Worm (Caenorhabditis elegans) whole organism, early embryonic: ENCODE measurements around the gene C06E4.6.
"Not testable (repeated sequence)": the region's sequence is repeated elsewhere in the genome, so short reads cannot be mapped to it uniquely, and the experiment has no call there.

Source experiments
- B0310.2 ChIP-seq: sonication (generic microtip); optimal IDR thresholded peaks from 2 replicates; lab custom pipeline; 2016; ENCODE audit warnings: mild to moderate bottlenecking, missing genetic modification characterization, missing compliant biosample characterization
- F13C5.2 ChIP-seq: sonication (generic microtip); optimal IDR thresholded peaks from 2 replicates; lab custom pipeline; 2017; ENCODE audit warnings: mild to moderate bottlenecking, missing genetic modification characterization, inconsistent platforms, missing compliant biosample characterization
- aly-1 ChIP-seq: sonication (generic microtip); optimal IDR thresholded peaks from 2 replicates; lab custom pipeline; 2016; ENCODE audit warnings: missing genetic modification characterization, missing compliant biosample characterization
- ama-1 ChIP-seq: fragments of 150-350 bp; optimal IDR thresholded peaks from 2 replicates; lab custom pipeline; 2014
- ceh-13 ChIP-seq: fragments of 200-800 bp; sonication (Bioruptor generic); optimal IDR thresholded peaks from 2 replicates; lab custom pipeline; 2018; ENCODE audit warnings: mild to moderate bottlenecking, missing genetic modification characterization, missing compliant biosample characterization
- ceh-36 ChIP-seq: sonication (generic microtip); optimal IDR thresholded peaks from 2 replicates; lab custom pipeline; 2016; ENCODE audit warnings: missing genetic modification characterization, inconsistent platforms, missing compliant biosample characterization
- ets-7 ChIP-seq: sonication (generic microtip); optimal IDR thresholded peaks from 2 replicates; lab custom pipeline; 2016; ENCODE audit warnings: missing genotype, missing genetic modification characterization, missing compliant biosample characterization
- flt-1 ChIP-seq: fragments of 200-800 bp; sonication (Bioruptor generic); IDR thresholded peaks from 2 replicates; pipeline ENCODE4 v1.3.6; 2022; ENCODE audit warnings: missing genetic modification characterization, missing compliant biosample characterization
- hmbx-1 ChIP-seq: sonication (generic microtip); optimal IDR thresholded peaks from 2 replicates; lab custom pipeline; 2016; ENCODE audit warnings: mild to moderate bottlenecking, missing genetic modification characterization, missing compliant biosample characterization
- hmg-4 ChIP-seq: fragments of 200-800 bp; sonication (Bioruptor generic); optimal IDR thresholded peaks from 2 replicates; lab custom pipeline; 2018; ENCODE audit warnings: mild to moderate bottlenecking, missing genetic modification characterization, missing compliant biosample characterization
- hnd-1 ChIP-seq: sonication (generic microtip); optimal IDR thresholded peaks from 2 replicates; lab custom pipeline; 2016; ENCODE audit warnings: missing genetic modification characterization, missing compliant biosample characterization
- pes-1 ChIP-seq: fragments of 200-800 bp; sonication (Bioruptor generic); IDR thresholded peaks from 2 replicates; pipeline ENCODE4 v1.3.6; 2022; ENCODE audit warnings: missing genetic modification reagents, missing genetic modification characterization, missing compliant biosample characterization
- scrt-1 ChIP-seq: fragments of 200-800 bp; sonication (Bioruptor generic); IDR thresholded peaks from 2 replicates; pipeline ENCODE4 v1.3.6; 2022; ENCODE audit warnings: missing genetic modification characterization, missing compliant biosample characterization
- sea-1 ChIP-seq: fragments of 200-800 bp; sonication (Bioruptor generic); conservative IDR thresholded peaks from 2 replicates; pipeline ENCODE4 v1.3.6; 2022; ENCODE audit warnings: missing genetic modification characterization, missing compliant biosample characterization
- tbx-11 ChIP-seq: fragments of 200-800 bp; sonication (Bioruptor generic); IDR thresholded peaks from 2 replicates; pipeline ENCODE4 v1.3.6; 2022; ENCODE audit warnings: missing genetic modification characterization, missing compliant biosample characterization
- tbx-37 ChIP-seq: fragments of 200-800 bp; sonication (Bioruptor generic); conservative IDR thresholded peaks from 2 replicates; pipeline ENCODE4 v1.3.6; 2022; ENCODE audit warnings: missing genetic modification reagents, missing genetic modification characterization, missing compliant biosample characterization
- tra-4 ChIP-seq: sonication (generic microtip); optimal IDR thresholded peaks from 2 replicates; lab custom pipeline; 2017; ENCODE audit warnings: missing genetic modification characterization, missing compliant biosample characterization

The C06E4.6 gene

DNA sequence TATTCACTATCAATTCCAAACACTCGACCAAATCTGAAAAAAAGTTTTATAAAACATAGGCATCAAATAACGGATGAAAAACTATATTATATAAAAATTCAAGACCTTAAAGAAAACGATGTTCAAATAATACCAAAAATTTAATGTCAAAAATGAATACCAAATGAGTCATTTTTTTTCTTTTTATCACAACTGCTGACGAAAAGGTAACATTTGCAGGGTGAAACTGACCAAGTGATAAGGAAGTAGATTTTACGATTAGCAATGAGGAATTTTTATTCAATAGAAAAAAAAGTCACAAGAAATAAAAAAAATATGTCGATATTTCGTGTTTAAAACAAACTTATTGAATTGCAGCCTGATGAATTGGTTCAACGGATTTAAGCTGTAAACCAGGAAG, 27.7 kb upstream of the C06E4.6 start, which contains the start of gene C06E4.8:
Gene C06E4.8 (minus strand): TSS at position 37 of the 400 bp plus-strand sequence.
- TF ChIP-seq hnd-1 (no peak), ceh-36 (tag; lab: Kevin White, UChicago) (no peak), flt-1 (GFP tag; lab: Robert Waterston, UW) (no peak), tra-4 (tag; lab: Kevin White, UChicago) (no peak), pes-1 (GFP tag; lab: Robert Waterston, UW) (no peak), tbx-37 (GFP tag; lab: Robert Waterston, UW) (no peak), sea-1 (GFP tag; lab: Robert Waterston, UW) (no peak), ets-7 (tag; lab: Kevin White, UChicago) (no peak), ama-1 (no peak), B0310.2 (tag; lab: Kevin White, UChicago) (no peak), hmbx-1 (tag; lab: Kevin White, UChicago) (no peak), ceh-13 (no peak), scrt-1 (GFP tag; lab: Robert Waterston, UW) (no peak), F13C5.2 (no peak), tbx-11 (GFP tag; lab: Robert Waterston, UW) (no peak), aly-1 (tag; lab: Kevin White, UChicago) (no peak), hmg-4 (no peak)

DNA sequence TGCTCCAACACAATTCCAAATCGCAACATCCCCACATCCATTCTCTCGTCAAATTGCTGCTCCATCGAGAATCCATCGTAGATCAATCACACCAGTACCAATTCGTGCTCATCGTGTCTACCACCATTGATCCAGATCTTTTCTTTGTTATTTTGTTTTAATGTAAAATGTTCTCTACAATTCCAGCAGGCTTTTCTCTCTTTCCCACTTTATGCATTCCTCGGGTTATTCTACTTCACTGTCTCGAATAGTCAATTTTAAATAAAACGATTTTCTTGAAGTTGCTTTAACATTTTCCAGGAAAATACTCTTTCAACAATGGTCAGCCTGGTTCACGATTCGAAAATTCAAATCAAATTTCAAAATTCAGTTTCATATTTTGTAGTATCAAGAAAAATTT, 24.9 kb upstream of the C06E4.6 start, which contains the start of gene C06E4.1:
Gene C06E4.1 (plus strand): TSS at position 301 of the 400 bp plus-strand sequence.
- TF ChIP-seq B0310.2 (tag; lab: Kevin White, UChicago) (no peak), ceh-13 (no peak), ceh-36 (tag; lab: Kevin White, UChicago) (no peak), flt-1 (GFP tag; lab: Robert Waterston, UW) (no peak), hmbx-1 (tag; lab: Kevin White, UChicago) (no peak), F13C5.2 (no peak), ama-1 (no peak), sea-1 (GFP tag; lab: Robert Waterston, UW) (no peak), scrt-1 (GFP tag; lab: Robert Waterston, UW) (no peak)

DNA sequence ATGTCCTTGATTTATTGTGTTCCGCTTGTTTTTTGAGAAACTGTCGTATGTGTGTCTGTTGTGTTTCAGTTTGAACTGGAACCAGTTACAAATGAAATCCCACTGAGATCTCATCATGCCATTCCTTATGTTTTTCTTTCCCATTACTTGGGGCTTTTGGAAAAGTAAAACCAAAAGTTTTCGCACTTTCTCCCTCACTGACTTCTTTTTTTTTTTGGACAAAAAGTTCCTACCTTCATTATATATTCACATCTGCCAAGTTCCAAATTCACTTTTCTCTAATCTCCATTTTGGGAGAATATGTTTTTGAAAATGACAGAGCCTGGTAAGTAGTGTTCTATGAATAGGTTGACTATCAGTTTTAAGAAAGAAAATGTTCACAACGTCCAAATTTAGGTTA, 18.6 kb upstream of the C06E4.6 start, which contains the start of gene C06E4.2:
Gene C06E4.2 (plus strand): TSS at position 301 of the 400 bp plus-strand sequence.
- TF ChIP-seq hmbx-1 (tag; lab: Kevin White, UChicago), result no peak
- TF ChIP-seq ets-7 (tag; lab: Kevin White, UChicago), result no peak

DNA sequence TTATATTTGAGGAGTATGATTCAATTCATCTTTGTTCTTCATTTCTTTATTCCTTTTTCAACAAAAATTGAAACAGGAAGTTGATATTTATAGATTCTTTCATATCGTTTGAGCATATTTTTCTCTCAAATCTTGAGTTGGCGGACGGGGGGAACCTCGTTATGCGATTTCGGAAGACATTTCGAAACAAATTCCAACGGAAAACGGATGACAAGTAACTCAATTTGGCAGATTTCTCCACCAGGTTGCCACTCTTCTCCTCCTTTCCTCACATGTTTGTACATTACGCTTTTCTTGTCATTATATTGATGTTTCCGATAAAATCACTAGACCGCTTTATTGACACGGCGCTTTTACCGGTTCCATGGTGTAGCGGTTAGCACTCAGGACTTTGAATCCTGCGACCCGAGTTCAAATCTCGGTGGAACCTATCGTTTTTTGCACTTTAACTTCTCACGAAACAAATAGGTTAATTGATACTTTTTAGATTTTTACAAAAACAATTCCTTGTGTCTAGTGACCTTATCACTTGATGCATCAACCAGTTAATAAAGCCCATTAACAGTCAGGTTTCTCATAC, 17.0 kb upstream of the C06E4.6 start:
- no peak for TF ChIP-seq ama-1
- TF ChIP-seq ceh-36 (tag; lab: Kevin White, UChicago), result no peak
- TF ChIP-seq B0310.2 (tag; lab: Kevin White, UChicago), result no peak
- no peak for TF ChIP-seq hmg-4
- no peak for TF ChIP-seq tra-4 (tag; lab: Kevin White, UChicago)
- TF ChIP-seq pes-1 (GFP tag; lab: Robert Waterston, UW), result no peak
- no peak for TF ChIP-seq aly-1 (tag; lab: Kevin White, UChicago)

DNA sequence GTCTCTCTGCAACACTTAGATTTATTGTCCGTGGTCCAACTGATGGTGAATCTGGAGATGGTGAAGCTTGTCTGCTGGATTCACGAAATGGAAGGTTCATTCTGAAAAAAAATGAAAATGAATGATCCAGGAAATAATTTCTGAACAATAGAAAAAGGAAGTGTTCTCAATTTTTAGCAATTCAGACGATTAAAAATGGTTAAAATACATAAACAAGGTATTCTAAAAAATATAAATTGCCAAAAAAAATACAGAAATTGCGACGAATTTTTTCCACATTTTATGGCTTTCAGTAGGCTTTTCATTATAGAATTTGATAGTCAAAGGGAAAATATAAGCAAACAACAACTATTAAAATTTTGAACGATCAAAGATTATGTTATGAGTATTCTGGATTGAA, 5.0 kb upstream of the C06E4.6 start, which contains the start of gene glb-2:
Gene glb-2 (minus strand): TSS at position 101 of the 400 bp plus-strand sequence.
- no peak for TF ChIP-seq hnd-1
- no peak for TF ChIP-seq ama-1
- no peak for TF ChIP-seq hmg-4

- TF ChIP-seq tbx-37 (GFP tag; lab: Robert Waterston, UW) (no peak), sea-1 (GFP tag; lab: Robert Waterston, UW) (no peak), ets-7 (tag; lab: Kevin White, UChicago) (no peak), ama-1 (no peak)
Measured at ce11 chrIV:7260587-7260986, 2.5 kb upstream of the C06E4.6 start, which contains the start of gene C06E4.3. TSS of gene C06E4.3 (plus strand) at chrIV:7260875.

DNA sequence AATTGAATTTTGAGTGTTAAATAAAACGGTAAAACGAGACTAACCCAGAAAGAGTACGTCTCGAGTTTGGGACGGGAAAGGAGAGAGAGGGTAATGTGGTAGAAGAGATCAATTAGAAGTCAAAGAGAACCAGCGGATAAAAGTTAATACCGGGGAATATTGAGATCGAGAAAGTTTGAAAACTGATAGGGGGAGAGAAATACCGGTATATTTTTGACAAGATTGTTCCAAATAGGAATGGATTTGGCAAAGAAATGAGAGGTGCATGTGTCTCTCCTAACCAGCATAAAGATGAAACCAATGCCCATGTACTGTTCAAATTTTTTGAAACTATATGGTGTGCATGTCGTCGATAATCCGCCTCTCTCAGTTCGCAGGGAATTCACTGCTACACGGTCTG, 3.4 kb downstream of the C06E4.6 start, which contains the start of gene C06E4.5:
Gene C06E4.5 (plus strand): TSS at position 301 of the 400 bp plus-strand sequence.
- not testable (repeated sequence) for TF ChIP-seq ets-7 (tag; lab: Kevin White, UChicago); ceh-13; hmg-4

- no peak for TF ChIP-seq tbx-37 (GFP tag; lab: Robert Waterston, UW)
- TF ChIP-seq flt-1 (GFP tag; lab: Robert Waterston, UW), result no peak
- no peak for TF ChIP-seq hnd-1
Measured at ce11 chrIV:7253271-7253670, 4.8 kb downstream of the C06E4.6 start.

DNA sequence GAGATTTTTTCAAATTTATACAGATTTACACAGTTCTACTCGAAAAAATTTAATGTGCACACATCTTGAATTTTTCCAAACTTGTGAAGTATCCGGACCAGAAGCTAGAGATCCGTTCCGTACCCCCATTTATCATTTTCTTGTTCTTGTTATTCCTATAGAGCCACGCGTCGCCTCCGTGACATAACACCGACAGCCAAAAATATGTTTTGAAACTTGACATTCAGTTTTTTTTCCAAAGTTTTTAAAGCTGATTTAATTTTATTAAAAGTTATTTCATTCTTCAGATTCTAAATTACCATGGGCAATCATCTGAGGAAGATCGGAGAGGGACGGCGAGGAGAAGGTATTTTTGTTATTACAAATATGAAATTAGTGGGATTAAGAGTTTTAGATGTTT, 7.9 kb downstream of the C06E4.6 start, which contains the start of gene D2024.18:
Gene D2024.18 (plus strand): TSS at position 301 of the 400 bp plus-strand sequence.
- TF ChIP-seq sea-1 (GFP tag; lab: Robert Waterston, UW), result no peak
